Worm (Caenorhabditis elegans) whole organism, late embryonic: ENCODE data around the gene str-4.

Experiments
- K02D7.2 ChIP-seq: sonication (generic microtip); optimal IDR thresholded peaks from 2 replicates; lab custom pipeline; 2017; ENCODE audit warnings: mild to moderate bottlenecking, missing genetic modification characterization, missing compliant biosample characterization
- Y22D7AL.16 ChIP-seq: sonication (generic microtip); optimal IDR thresholded peaks from 2 replicates; lab custom pipeline; 2016; ENCODE audit warnings: missing genetic modification characterization, missing compliant biosample characterization
- ama-1 ChIP-seq: fragments of 150-350 bp; optimal IDR thresholded peaks from 2 replicates; lab custom pipeline; 2014
- ceh-30 ChIP-seq: fragments of 150-350 bp; optimal IDR thresholded peaks from 2 replicates; lab custom pipeline; 2014; ENCODE audit warnings: missing biosample characterization, missing genetic modification characterization
- ets-4 ChIP-seq: sonication (generic microtip); optimal IDR thresholded peaks from 2 replicates; lab custom pipeline; 2016; ENCODE audit warnings: missing genetic modification characterization, missing compliant biosample characterization
- fkh-10 ChIP-seq: fragments of 150-350 bp; optimal IDR thresholded peaks from 2 replicates; lab custom pipeline; 2014; ENCODE audit warnings: missing biosample characterization, missing genetic modification reagents, missing genetic modification characterization
- pha-4 ChIP-seq: fragments of 150-350 bp; optimal IDR thresholded peaks from 2 replicates; lab custom pipeline; 2018; ENCODE audit warnings: missing biosample characterization, missing genetic modification reagents, missing genetic modification characterization
- ztf-16 ChIP-seq: sonication (generic microtip); optimal IDR thresholded peaks from 2 replicates; lab custom pipeline; 2017; ENCODE audit warnings: missing genetic modification characterization, missing compliant biosample characterization

ce11 chrV:13356210-13356609 lies 16.7 kb upstream of the str-4 start:
- TF ChIP-seq pha-4 (tag; lab: Kevin White, UChicago) (no peak), K02D7.2 (no peak), ztf-16 (tag; lab: Kevin White, UChicago) (no peak), ama-1 (lab: Kevin White, UChicago) (no peak), ceh-30 (tag; lab: Kevin White, UChicago) (no peak), fkh-10 (no peak), Y22D7AL.16 (tag; lab: Kevin White, UChicago) (no peak), ets-4 (no peak)
